Fruit fly (Drosophila melanogaster) whole organism, embryonic: Measurements from ENCODE around the gene CG34462.

Experiments used
- Aef1 ChIP-seq: fragments of 200-800 bp; sonication (Bioruptor generic); IDR thresholded peaks from 3 replicates; pipeline ENCODE4 v1.3.6; 2022; ENCODE audit warnings: missing biosample characterization, missing genetic modification characterization
- Awh ChIP-seq: fragments of 200-800 bp; sonication (Bioruptor generic); IDR thresholded peaks from 2 replicates; pipeline ENCODE4, ENCODE4 v1.3.6; 2022; ENCODE audit warnings: missing biosample characterization, missing genetic modification characterization
- Bgb ChIP-seq: fragments of 200-800 bp; sonication (Bioruptor generic); IDR thresholded peaks from 2 replicates; pipeline ENCODE4 v1.3.6; 2022; ENCODE audit warnings: missing biosample characterization, missing genetic modification characterization; ENCODE audit not compliant: partially characterized antibody
- CG10274 ChIP-seq: fragments of 200-800 bp; sonication (Bioruptor generic); optimal IDR thresholded peaks from 3 replicates; lab custom pipeline; 2017; ENCODE audit warnings: missing biosample characterization, mild to moderate bottlenecking, missing genetic modification characterization
- CG11723 ChIP-seq: fragments of 200-800 bp; sonication (Bioruptor generic); optimal IDR thresholded peaks from 2 replicates; lab custom pipeline; 2017; ENCODE audit warnings: missing biosample characterization, mild to moderate bottlenecking, missing genetic modification characterization
- CG12104 ChIP-seq: fragments of 200-800 bp; sonication (Bioruptor generic); optimal IDR thresholded peaks from 3 replicates; lab custom pipeline; 2016; ENCODE audit warnings: missing biosample characterization, missing genetic modification characterization
- CG12391 ChIP-seq: fragments of 200-800 bp; sonication (Bioruptor generic); optimal IDR thresholded peaks from 3 replicates; lab custom pipeline; 2018; ENCODE audit warnings: missing biosample characterization, mild to moderate bottlenecking, missing genetic modification characterization, moderate library complexity
- CG15479 ChIP-seq: fragments of 200-800 bp; sonication (Bioruptor generic); optimal IDR thresholded peaks from 3 replicates; lab custom pipeline; 2019; ENCODE audit warnings: missing biosample characterization, mild to moderate bottlenecking, missing genetic modification characterization, moderate library complexity
- CG17361 ChIP-seq: fragments of 200-800 bp; sonication (Bioruptor generic); IDR thresholded peaks from 3 replicates; pipeline ENCODE4 v1.3.6; 2022; ENCODE audit warnings: missing biosample characterization, missing genetic modification characterization
- CG18619 ChIP-seq: fragments of 200-800 bp; sonication (Bioruptor generic); optimal IDR thresholded peaks from 3 replicates; lab custom pipeline; 2017; ENCODE audit warnings: missing biosample characterization, mild to moderate bottlenecking, missing genetic modification characterization
- CG2129 ChIP-seq: fragments of 200-800 bp; sonication (Bioruptor generic); IDR thresholded peaks from 2 replicates; pipeline ENCODE4 v1.3.6; 2022; ENCODE audit warnings: missing biosample characterization, missing genetic modification characterization; ENCODE audit not compliant: partially characterized antibody
- CG2678 ChIP-seq: fragments of 200-800 bp; sonication (Bioruptor generic); optimal IDR thresholded peaks from 3 replicates; lab custom pipeline; 2019; ENCODE audit warnings: missing biosample characterization, mild to moderate bottlenecking, missing genetic modification characterization, moderate library complexity
- CG3065 ChIP-seq: fragments of 200-800 bp; sonication (Bioruptor generic); optimal IDR thresholded peaks from 2 replicates; lab custom pipeline; 2016; ENCODE audit warnings: missing biosample characterization, missing genetic modification characterization
- CG31224 ChIP-seq: fragments of 200-800 bp; sonication (Bioruptor generic); IDR thresholded peaks from 2 replicates; pipeline ENCODE4 v1.3.6; 2022; ENCODE audit warnings: missing biosample characterization, missing genetic modification characterization
- CG3838 ChIP-seq: fragments of 200-800 bp; sonication (Bioruptor generic); optimal IDR thresholded peaks from 3 replicates; lab custom pipeline; 2016; ENCODE audit warnings: missing biosample characterization, missing genetic modification characterization
- CG4328 ChIP-seq: fragments of 200-800 bp; sonication (Bioruptor generic); optimal IDR thresholded peaks from 3 replicates; lab custom pipeline; 2017; ENCODE audit warnings: missing biosample characterization, missing genetic modification reagents, missing genetic modification characterization
- CG4360 ChIP-seq: fragments of 200-800 bp; sonication (Bioruptor generic); IDR thresholded peaks from 2 replicates; pipeline ENCODE4 v1.3.6; 2022; ENCODE audit warnings: missing biosample characterization, missing genetic modification characterization
- CG6813 ChIP-seq: fragments of 200-800 bp; sonication (Bioruptor generic); optimal IDR thresholded peaks from 2 replicates; lab custom pipeline; 2017; ENCODE audit warnings: missing biosample characterization, missing genetic modification characterization, mild to moderate bottlenecking, moderate library complexity, missing genetic modification reagents
- CG8089 ChIP-seq: fragments of 200-800 bp; sonication (Bioruptor generic); optimal IDR thresholded peaks from 3 replicates; lab custom pipeline; 2016; ENCODE audit warnings: missing biosample characterization, missing genetic modification characterization
- CG9932 ChIP-seq: fragments of 200-800 bp; sonication (Bioruptor generic); IDR thresholded peaks from 2 replicates; pipeline ENCODE4 v1.3.6; 2022; ENCODE audit warnings: missing biosample characterization, missing genetic modification characterization
- CrebB ChIP-seq: fragments of 200-800 bp; sonication (Bioruptor generic); optimal IDR thresholded peaks from 3 replicates; lab custom pipeline; 2018; ENCODE audit warnings: missing biosample characterization, mild to moderate bottlenecking, missing genetic modification characterization
- Deaf1 ChIP-seq: fragments of 200-800 bp; optimal IDR thresholded peaks from 3 replicates; lab custom pipeline; 2019; ENCODE audit warnings: missing biosample characterization, mild to moderate bottlenecking, missing genetic modification characterization, moderate library complexity
- Dll ChIP-seq: fragments of 200-800 bp; sonication (Bioruptor generic); IDR thresholded peaks from 4 replicates; pipeline ENCODE4 v1.3.6; 2022; ENCODE audit warnings: missing biosample characterization, missing genetic modification characterization; ENCODE audit not compliant: partially characterized antibody
- Elba2 ChIP-seq: fragments of 200-800 bp; sonication (Bioruptor generic); optimal IDR thresholded peaks from 3 replicates; lab custom pipeline; 2016; ENCODE audit warnings: missing biosample characterization, missing genetic modification characterization
- Fer2 ChIP-seq: fragments of 200-800 bp; sonication (Bioruptor generic); optimal IDR thresholded peaks from 2 replicates; lab custom pipeline; 2018; ENCODE audit warnings: missing biosample characterization, mild to moderate bottlenecking, missing genetic modification characterization, moderate library complexity
- H2.0 ChIP-seq: fragments of 200-800 bp; sonication (Bioruptor generic); IDR thresholded peaks from 2 replicates; pipeline ENCODE4 v1.3.6; 2022; ENCODE audit warnings: missing biosample characterization, missing genetic modification characterization
- Jarid2 ChIP-seq: fragments of 200-800 bp; sonication (Bioruptor generic); optimal IDR thresholded peaks from 3 replicates; lab custom pipeline; 2017; ENCODE audit warnings: mild to moderate bottlenecking, missing biosample characterization, missing genetic modification reagents, missing genetic modification characterization
- Oaz ChIP-seq: fragments of 200-800 bp; sonication (Bioruptor generic); IDR thresholded peaks from 2 replicates; pipeline ENCODE4 v1.3.6; 2022; ENCODE audit warnings: missing biosample characterization, missing genetic modification characterization
- Optix ChIP-seq: fragments of 200-800 bp; sonication (Bioruptor generic); IDR thresholded peaks from 3 replicates; pipeline ENCODE4 v1.3.6; 2022; ENCODE audit warnings: missing biosample characterization, missing genetic modification characterization
- Rfx ChIP-seq: fragments of 200-800 bp; sonication (Bioruptor generic); IDR thresholded peaks from 2 replicates; pipeline ENCODE4 v1.3.6; 2022; ENCODE audit warnings: missing biosample characterization, missing genetic modification characterization
- Sin3A ChIP-seq: fragments of >200 bp; optimal IDR thresholded peaks from 2 replicates; lab custom pipeline; 2018
- Vsx1 ChIP-seq: fragments of 200-800 bp; sonication (Bioruptor generic); optimal IDR thresholded peaks from 2 replicates; lab custom pipeline; 2017; ENCODE audit warnings: missing biosample characterization, mild to moderate bottlenecking, missing genetic modification characterization, missing genetic modification reagents
- ase ChIP-seq: fragments of 200-800 bp; sonication (Bioruptor generic); IDR thresholded peaks from 3 replicates; pipeline ENCODE4 v1.3.6; 2022; ENCODE audit warnings: missing biosample characterization, missing genetic modification characterization
- bowl ChIP-seq: fragments of 200-800 bp; sonication (Bioruptor generic); IDR thresholded peaks from 2 replicates; pipeline ENCODE4 v1.3.6; 2022; ENCODE audit warnings: missing biosample characterization, missing genetic modification characterization
- bsh ChIP-seq, 2 experiments: fragments of 200-800 bp; sonication (Bioruptor generic); optimal IDR thresholded peaks; 2 replicates each; lab custom pipeline; 2017 to 2018; ENCODE audit warnings: mild to moderate bottlenecking in 2 of 2, missing biosample characterization in 2 of 2, missing genetic modification characterization in 2 of 2, moderate library complexity in 1 of 2
- crol ChIP-seq: fragments of 200-800 bp; sonication (Bioruptor generic); IDR thresholded peaks from 2 replicates; pipeline ENCODE4 v1.3.6; 2022; ENCODE audit warnings: missing biosample characterization, missing genetic modification characterization
- dm ChIP-seq: fragments of 200-800 bp; sonication (Bioruptor generic); optimal IDR thresholded peaks from 3 replicates; lab custom pipeline; 2016; ENCODE audit warnings: missing biosample characterization, missing genetic modification characterization
- esg ChIP-seq: fragments of 200-800 bp; sonication (Bioruptor generic); conservative IDR thresholded peaks from 2 replicates; pipeline ENCODE4 v1.3.6; 2022; ENCODE audit warnings: missing biosample characterization, missing genetic modification characterization
- fd102C ChIP-seq: fragments of 200-800 bp; sonication (Bioruptor generic); optimal IDR thresholded peaks from 2 replicates; lab custom pipeline; 2018; ENCODE audit warnings: missing biosample characterization, mild to moderate bottlenecking, missing genetic modification characterization, moderate library complexity
- gcm ChIP-seq: fragments of 200-800 bp; sonication (Bioruptor generic); optimal IDR thresholded peaks from 2 replicates; lab custom pipeline; 2019; ENCODE audit warnings: missing biosample characterization, mild to moderate bottlenecking, missing genetic modification characterization, moderate library complexity
- grau ChIP-seq: fragments of 200-800 bp; optimal IDR thresholded peaks from 3 replicates; lab custom pipeline; 2019; ENCODE audit warnings: missing biosample characterization, mild to moderate bottlenecking, missing genetic modification characterization, moderate library complexity
- jigr1 ChIP-seq: fragments of 200-800 bp; sonication (Bioruptor generic); IDR thresholded peaks from 3 replicates; pipeline ENCODE4 v1.3.6; 2022; ENCODE audit warnings: missing biosample characterization, missing genetic modification characterization
- jumu ChIP-seq: fragments of 200-800 bp; sonication (Bioruptor generic); optimal IDR thresholded peaks from 3 replicates; lab custom pipeline; 2016; ENCODE audit warnings: missing biosample characterization, missing genetic modification characterization
- lmd ChIP-seq: fragments of 200-800 bp; sonication (Bioruptor generic); IDR thresholded peaks from 2 replicates; pipeline ENCODE4 v1.3.6; 2022; ENCODE audit warnings: missing biosample characterization, missing genetic modification characterization
- lov ChIP-seq, 2 experiments: fragments of 200-800 bp in 1 of 2; fragments of >200 bp in 1 of 2; sonication (Bioruptor generic) in 1 of 2; IDR thresholded peaks in 1 of 2; optimal IDR thresholded peaks in 1 of 2; 2 replicates in 1 of 2; 3 replicates in 1 of 2; pipeline versions ENCODE4 v1.3.6 to Lab custom; 2017 to 2022; ENCODE audit warnings: missing biosample characterization in 1 of 2, missing genetic modification characterization in 1 of 2
- nerfin-1 ChIP-seq: fragments of 200-800 bp; sonication (Bioruptor generic); optimal IDR thresholded peaks from 3 replicates; lab custom pipeline; 2019; ENCODE audit warnings: missing biosample characterization, mild to moderate bottlenecking, missing genetic modification characterization, moderate library complexity
- phol ChIP-seq: fragments of 200-800 bp; sonication (Bioruptor generic); optimal IDR thresholded peaks from 3 replicates; lab custom pipeline; 2018; ENCODE audit warnings: missing biosample characterization, mild to moderate bottlenecking, missing genetic modification characterization, moderate library complexity
- tgo ChIP-seq: fragments of 200-800 bp; sonication (Bioruptor generic); IDR thresholded peaks from 3 replicates; pipeline ENCODE4 v1.3.6; 2022; ENCODE audit warnings: missing biosample characterization, missing genetic modification characterization
- tna ChIP-seq: fragments of 200-800 bp; sonication (Bioruptor generic); IDR thresholded peaks from 2 replicates; pipeline ENCODE4 v1.3.6; 2022; ENCODE audit warnings: missing biosample characterization, missing genetic modification characterization; ENCODE audit not compliant: partially characterized antibody
- vfl ChIP-seq: fragments of 200-800 bp; sonication (Bioruptor generic); optimal IDR thresholded peaks from 2 replicates; lab custom pipeline; 2016; ENCODE audit warnings: missing biosample characterization, missing genetic modification characterization
- z ChIP-seq: fragments of 200-800 bp; sonication (Bioruptor generic); IDR thresholded peaks from 3 replicates; pipeline ENCODE4 v1.3.6; 2022; ENCODE audit warnings: missing biosample characterization, missing genetic modification characterization

The CG34462 gene

dm6 chr3L:8288396-8288795 is 40.0 kb upstream of the CG34462 start (continued):
- TF ChIP-seq ase (GFP tag; lab: Robert Waterston, UW) (0 out of 3 replicates have a peak, but pooled peaks have one; percentile 19), grau (tag; lab: Kevin White, UChicago) (peak; percentile 74), Awh (GFP tag; lab: Robert Waterston, UW) (no peak), tna (GFP tag; lab: Robert Waterston, UW) (no peak), CG10274 (GFP tag; lab: Kevin White, UChicago) (no peak), Rfx (no peak), CG4328 (GFP tag; lab: Kevin White, UChicago) (no peak), CG9932 (peak; percentile 34; the same call in 1 of the 2 replicates), CG17361 (0 out of 3 replicates have a peak, but pooled peaks have one; percentile 17), Jarid2 (GFP tag; lab: Kevin White, UChicago) (no peak), nerfin-1 (tag; lab: Kevin White, UChicago) (no peak), CG18619 (GFP tag; lab: Kevin White, UChicago) (no peak), CG8089 (GFP tag; lab: Kevin White, UChicago) (no peak), phol (peak; percentile 2), CrebB (no peak), bowl (GFP tag; lab: Robert Waterston, UW) (no peak), CG2678 (tag; lab: Kevin White, UChicago) (peak; percentile 48), CG11723 (GFP tag; lab: Kevin White, UChicago) (no peak), tgo (no peak), dm (GFP tag; lab: Kevin White, UChicago) (no peak), Oaz (GFP tag; lab: Robert Waterston, UW) (no peak), fd102C (no peak), Dll (GFP tag; lab: Robert Waterston, UW) (no peak), Optix (GFP tag; lab: Robert Waterston, UW) (no peak), Fer2 (no peak), lov (optimal IDR thresholded peaks at IDR 0.05; lab: Kevin White, UChicago) (no peak), lov (GFP tag; IDR thresholded peaks at IDR 0.05; lab: Robert Waterston, UW) (no peak), CG6813 (GFP tag; lab: Kevin White, UChicago) (no peak), gcm (GFP tag; lab: Kevin White, UChicago) (no peak), H2.0 (GFP tag; lab: Robert Waterston, UW) (0 out of 2 replicates have a peak, but pooled peaks have one; percentile 34), z (GFP tag; lab: Robert Waterston, UW) (no peak), Elba2 (no peak), Deaf1 (no peak), vfl (GFP tag; lab: Kevin White, UChicago) (no peak), jigr1 (no peak), crol (GFP tag; lab: Robert Waterston, UW) (no peak), CG3838 (no peak), CG3065 (GFP tag; lab: Kevin White, UChicago) (no peak), CG4360 (no peak), Bgb (GFP tag; lab: Robert Waterston, UW) (no peak), lmd (GFP tag; lab: Robert Waterston, UW) (peak; percentile 35; the same call in 1 of the 2 replicates), CG31224 (GFP tag; lab: Robert Waterston, UW) (no peak), Aef1 (GFP tag; lab: Robert Waterston, UW) (no peak), Sin3A (lab: Kevin White, UChicago) (no peak), CG2129 (GFP tag; lab: Robert Waterston, UW) (no peak), CG15479 (no peak), Vsx1 (GFP tag; lab: Kevin White, UChicago) (no peak), CG12391 (tag; lab: Kevin White, UChicago) (peak; percentile 12), esg (GFP tag; lab: Robert Waterston, UW) (no peak), bsh (GFP tag; optimal IDR thresholded peaks at IDR 0.05; lab: Kevin White, UChicago) (peak in 1 of 2 experiments; percentile 18), jumu (GFP tag; lab: Kevin White, UChicago) (no peak), CG12104 (no peak)
